Fruit fly (Drosophila melanogaster) whole organism, embryonic: ENCODE measurements around the gene ATPsyngamma.

Experiments
- Ada2b ChIP-seq: fragments of 200-800 bp; sonication (Bioruptor generic); IDR thresholded peaks from 2 replicates; pipeline ENCODE4 v1.3.6; 2022; ENCODE audit warnings: missing biosample characterization, missing genetic modification characterization
- Asciz ChIP-seq: fragments of 200-800 bp; sonication (Bioruptor generic); optimal IDR thresholded peaks from 2 replicates; lab custom pipeline; 2017; ENCODE audit warnings: missing biosample characterization, mild to moderate bottlenecking, missing genetic modification characterization, missing genetic modification reagents
- B-H2 ChIP-seq: fragments of 200-800 bp; sonication (Bioruptor generic); optimal IDR thresholded peaks from 2 replicates; lab custom pipeline; 2018; ENCODE audit warnings: missing biosample characterization, mild to moderate bottlenecking, missing genetic modification characterization
- CG10543 ChIP-seq: fragments of 200-800 bp; sonication (Bioruptor generic); optimal IDR thresholded peaks from 3 replicates; lab custom pipeline; 2017; ENCODE audit warnings: missing biosample characterization, mild to moderate bottlenecking, missing genetic modification characterization, moderate library complexity
- CG1233 ChIP-seq: fragments of 200-800 bp; sonication (Bioruptor generic); optimal IDR thresholded peaks from 4 replicates; lab custom pipeline; 2018; ENCODE audit warnings: missing biosample characterization, mild to moderate bottlenecking, missing genetic modification characterization
- CG12942 ChIP-seq: fragments of 200-800 bp; sonication (Bioruptor generic); optimal IDR thresholded peaks from 3 replicates; lab custom pipeline; 2016; ENCODE audit warnings: missing biosample characterization, missing genetic modification characterization
- CG14667 ChIP-seq: fragments of 200-800 bp; sonication (Bioruptor generic); IDR thresholded peaks from 2 replicates; pipeline ENCODE4 v1.3.6; 2022; ENCODE audit warnings: missing biosample characterization, missing genetic modification characterization
- CG15011 ChIP-seq: fragments of 200-800 bp; sonication (Bioruptor generic); optimal IDR thresholded peaks from 3 replicates; lab custom pipeline; 2018; ENCODE audit warnings: missing biosample characterization, mild to moderate bottlenecking, missing genetic modification characterization
- CG15073 ChIP-seq: fragments of 200-800 bp; sonication (Bioruptor generic); optimal IDR thresholded peaks from 2 replicates; lab custom pipeline; 2016; ENCODE audit warnings: missing biosample characterization, missing genetic modification characterization
- CG1603 ChIP-seq: fragments of 200-800 bp; sonication (Bioruptor generic); optimal IDR thresholded peaks from 2 replicates; lab custom pipeline; 2019; ENCODE audit warnings: missing biosample characterization, mild to moderate bottlenecking, missing genetic modification characterization, moderate library complexity
- CG18764 ChIP-seq: fragments of 200-800 bp; sonication (Bioruptor generic); optimal IDR thresholded peaks from 3 replicates; lab custom pipeline; 2016; ENCODE audit warnings: missing biosample characterization, missing genetic modification characterization
- CG31388 ChIP-seq: fragments of 200-800 bp; sonication (Bioruptor generic); optimal IDR thresholded peaks from 2 replicates; lab custom pipeline; 2016; ENCODE audit warnings: missing biosample characterization, missing genetic modification characterization
- CG3163 ChIP-seq: fragments of 200-800 bp; sonication (Bioruptor generic); optimal IDR thresholded peaks from 3 replicates; lab custom pipeline; 2016; ENCODE audit warnings: missing biosample characterization, missing genetic modification characterization
- CG3407 ChIP-seq: fragments of 200-800 bp; sonication (Bioruptor generic); optimal IDR thresholded peaks from 2 replicates; lab custom pipeline; 2018; ENCODE audit warnings: missing biosample characterization, mild to moderate bottlenecking, missing genetic modification characterization
- CG3838 ChIP-seq: fragments of 200-800 bp; sonication (Bioruptor generic); optimal IDR thresholded peaks from 3 replicates; lab custom pipeline; 2016; ENCODE audit warnings: missing biosample characterization, missing genetic modification characterization
- CG43689 ChIP-seq: fragments of 200-800 bp; sonication (Bioruptor generic); IDR thresholded peaks from 2 replicates; pipeline ENCODE4 v1.3.6; 2022; ENCODE audit warnings: missing biosample characterization, missing genetic modification characterization
- CG4404 ChIP-seq: fragments of 200-800 bp; sonication (Bioruptor generic); IDR thresholded peaks from 2 replicates; pipeline ENCODE4 v1.3.6; 2022; ENCODE audit warnings: missing biosample characterization, missing genetic modification characterization
- CG9215 ChIP-seq: fragments of 200-800 bp; sonication (Bioruptor generic); IDR thresholded peaks from 2 replicates; pipeline ENCODE4 v1.3.6; 2022; ENCODE audit warnings: missing biosample characterization, missing genetic modification characterization
- CG9609 ChIP-seq: fragments of 200-800 bp; sonication (Bioruptor generic); optimal IDR thresholded peaks from 3 replicates; lab custom pipeline; 2016; ENCODE audit warnings: missing biosample characterization, missing genetic modification characterization
- CTCF ChIP-seq: fragments of 200-800 bp; sonication (Bioruptor generic); optimal IDR thresholded peaks from 2 replicates; lab custom pipeline; 2017; ENCODE audit warnings: missing biosample characterization, mild to moderate bottlenecking, missing genetic modification characterization, moderate library complexity
- Chrac-16 ChIP-seq: fragments of 200-800 bp; sonication (Bioruptor generic); optimal IDR thresholded peaks from 3 replicates; lab custom pipeline; 2016; ENCODE audit warnings: missing biosample characterization, missing genetic modification characterization
- D ChIP-seq, 2 experiments: fragments of 200-800 bp in 1 of 2; fragments of >200 bp in 1 of 2; sonication (Bioruptor generic) in 1 of 2; optimal IDR thresholded peaks; 2 replicates in 1 of 2; 3 replicates in 1 of 2; lab custom pipeline; 2017; ENCODE audit warnings: mild to moderate bottlenecking in 1 of 2, missing biosample characterization in 1 of 2, missing genetic modification characterization in 1 of 2, missing genetic modification reagents in 1 of 2
- Dbx ChIP-seq: fragments of 200-800 bp; sonication (Bioruptor generic); IDR thresholded peaks from 3 replicates; pipeline ENCODE4 v1.3.6; 2022; ENCODE audit warnings: missing biosample characterization, missing genetic modification characterization
- Dip2 ChIP-seq: fragments of 200-800 bp; sonication (Bioruptor generic); IDR thresholded peaks from 2 replicates; pipeline ENCODE4 v1.3.6; 2022; ENCODE audit warnings: missing biosample characterization, missing genetic modification characterization
- Dip3 ChIP-seq: fragments of 200-800 bp; sonication (Bioruptor generic); optimal IDR thresholded peaks from 3 replicates; lab custom pipeline; 2016; ENCODE audit warnings: missing biosample characterization, missing genetic modification characterization
- Dp ChIP-seq: fragments of 200-800 bp; sonication (Bioruptor generic); optimal IDR thresholded peaks from 2 replicates; lab custom pipeline; 2018; ENCODE audit warnings: missing biosample characterization, mild to moderate bottlenecking, missing genetic modification characterization, moderate library complexity
- Fer1 ChIP-seq: fragments of 200-800 bp; sonication (Bioruptor generic); optimal IDR thresholded peaks from 2 replicates; lab custom pipeline; 2017; ENCODE audit warnings: missing biosample characterization, mild to moderate bottlenecking, missing genetic modification characterization
- Gug ChIP-seq: fragments of 200-800 bp; sonication (Bioruptor generic); IDR thresholded peaks from 4 replicates; pipeline ENCODE4 v1.3.6; 2022; ENCODE audit warnings: missing biosample characterization, missing genetic modification characterization
- HLH54F ChIP-seq: fragments of 200-800 bp; sonication (Bioruptor generic); optimal IDR thresholded peaks from 3 replicates; lab custom pipeline; 2016; ENCODE audit warnings: missing biosample characterization, missing genetic modification characterization
- Hr39 ChIP-seq: fragments of >200 bp; optimal IDR thresholded peaks from 2 replicates; lab custom pipeline; 2017
- Optix ChIP-seq: fragments of 200-800 bp; sonication (Bioruptor generic); IDR thresholded peaks from 3 replicates; pipeline ENCODE4 v1.3.6; 2022; ENCODE audit warnings: missing biosample characterization, missing genetic modification characterization
- Rfx ChIP-seq: fragments of 200-800 bp; sonication (Bioruptor generic); IDR thresholded peaks from 2 replicates; pipeline ENCODE4 v1.3.6; 2022; ENCODE audit warnings: missing biosample characterization, missing genetic modification characterization
- Sry-δ ChIP-seq: fragments of 200-800 bp; sonication (Bioruptor generic); optimal IDR thresholded peaks from 2 replicates; lab custom pipeline; 2016; ENCODE audit warnings: missing biosample characterization, missing genetic modification characterization
- amos ChIP-seq: fragments of 200-800 bp; sonication (Bioruptor generic); IDR thresholded peaks from 2 replicates; pipeline ENCODE4 v1.3.6; 2022; ENCODE audit warnings: missing biosample characterization, missing genetic modification characterization; ENCODE audit not compliant: partially characterized antibody
- ara ChIP-seq: fragments of 200-800 bp; sonication (Bioruptor generic); IDR thresholded peaks from 2 replicates; pipeline ENCODE4 v1.3.6; 2022; ENCODE audit warnings: missing biosample characterization, missing genetic modification characterization
- bcd ChIP-seq: fragments of 200-800 bp; sonication (Bioruptor generic); optimal IDR thresholded peaks from 2 replicates; lab custom pipeline; 2017; ENCODE audit warnings: missing biosample characterization, mild to moderate bottlenecking, missing genetic modification characterization
- bigmax ChIP-seq: fragments of 200-800 bp; sonication (Bioruptor generic); optimal IDR thresholded peaks from 2 replicates; lab custom pipeline; 2018; ENCODE audit warnings: missing biosample characterization, mild to moderate bottlenecking, missing genetic modification characterization
- bsh ChIP-seq, 2 experiments: fragments of 200-800 bp; sonication (Bioruptor generic); optimal IDR thresholded peaks; 2 replicates each; lab custom pipeline; 2017 to 2018; ENCODE audit warnings: mild to moderate bottlenecking in 2 of 2, missing biosample characterization in 2 of 2, missing genetic modification characterization in 2 of 2, moderate library complexity in 1 of 2
- btn ChIP-seq: fragments of 200-800 bp; sonication (Bioruptor generic); optimal IDR thresholded peaks from 2 replicates; lab custom pipeline; 2016; ENCODE audit warnings: missing biosample characterization, missing genetic modification characterization
- corto ChIP-seq: fragments of 200-800 bp; sonication (Bioruptor generic); optimal IDR thresholded peaks from 2 replicates; lab custom pipeline; 2016; ENCODE audit warnings: missing biosample characterization, mild to moderate bottlenecking, missing genetic modification characterization, moderate library complexity
- da ChIP-seq: fragments of 200-800 bp; sonication (Bioruptor generic); optimal IDR thresholded peaks from 2 replicates; lab custom pipeline; 2016; ENCODE audit warnings: missing biosample characterization, missing genetic modification characterization
- danr ChIP-seq: fragments of 200-800 bp; sonication (Bioruptor generic); IDR thresholded peaks from 2 replicates; pipeline ENCODE4 v1.3.6; 2022; ENCODE audit warnings: missing biosample characterization, missing genetic modification characterization
- gcm2 ChIP-seq: fragments of 200-800 bp; sonication (Bioruptor generic); optimal IDR thresholded peaks from 2 replicates; lab custom pipeline; 2016; ENCODE audit warnings: missing biosample characterization, missing genetic modification characterization
- grn ChIP-seq: fragments of 200-800 bp; sonication (Bioruptor generic); optimal IDR thresholded peaks from 3 replicates; lab custom pipeline; 2017; ENCODE audit warnings: missing biosample characterization, missing genetic modification characterization
- gsb-n ChIP-seq: fragments of 200-800 bp; sonication (Bioruptor generic); optimal IDR thresholded peaks from 3 replicates; lab custom pipeline; 2018; ENCODE audit warnings: missing biosample characterization, mild to moderate bottlenecking, missing genetic modification characterization
- nerfin-2 ChIP-seq: fragments of 200-800 bp; sonication (Bioruptor generic); IDR thresholded peaks from 2 replicates; pipeline ENCODE4 v1.3.6; 2022; ENCODE audit warnings: missing biosample characterization, missing genetic modification characterization; ENCODE audit not compliant: partially characterized antibody
- otp ChIP-seq: fragments of 200-800 bp; sonication (Bioruptor generic); IDR thresholded peaks from 3 replicates; pipeline ENCODE4, ENCODE4 v1.3.6; 2022; ENCODE audit warnings: missing biosample characterization, missing genetic modification characterization
- pzg ChIP-seq: fragments of 200-800 bp; sonication (Bioruptor generic); optimal IDR thresholded peaks from 3 replicates; lab custom pipeline; 2018; ENCODE audit warnings: missing biosample characterization, mild to moderate bottlenecking, missing genetic modification characterization, moderate library complexity
- shn ChIP-seq: fragments of 200-800 bp; sonication (Bioruptor generic); optimal IDR thresholded peaks from 3 replicates; lab custom pipeline; 2016; ENCODE audit warnings: missing biosample characterization, missing genetic modification characterization
- slou ChIP-seq: fragments of 200-800 bp; sonication (Bioruptor generic); optimal IDR thresholded peaks from 3 replicates; lab custom pipeline; 2016; ENCODE audit warnings: missing biosample characterization, missing genetic modification characterization
- so ChIP-seq: fragments of 200-800 bp; sonication (Bioruptor generic); IDR thresholded peaks from 3 replicates; pipeline ENCODE4 v1.3.6; 2022; ENCODE audit warnings: missing biosample characterization, missing genetic modification characterization
- ttk ChIP-seq: fragments of 200-800 bp; sonication (Bioruptor generic); IDR thresholded peaks from 2 replicates; pipeline ENCODE4 v2.1.2; 2022; ENCODE audit warnings: missing biosample characterization, missing genetic modification characterization
- vvl ChIP-seq: fragments of 200-800 bp; sonication (Bioruptor generic); IDR thresholded peaks from 2 replicates; pipeline ENCODE4 v1.3.6; 2022; ENCODE audit warnings: missing biosample characterization, missing genetic modification characterization
- zfh1 ChIP-seq: fragments of 200-800 bp; sonication (Bioruptor generic); IDR thresholded peaks from 3 replicates; pipeline ENCODE4 v1.3.6; 2022; ENCODE audit warnings: missing biosample characterization, missing genetic modification characterization

The ATPsyngamma gene

DNA sequence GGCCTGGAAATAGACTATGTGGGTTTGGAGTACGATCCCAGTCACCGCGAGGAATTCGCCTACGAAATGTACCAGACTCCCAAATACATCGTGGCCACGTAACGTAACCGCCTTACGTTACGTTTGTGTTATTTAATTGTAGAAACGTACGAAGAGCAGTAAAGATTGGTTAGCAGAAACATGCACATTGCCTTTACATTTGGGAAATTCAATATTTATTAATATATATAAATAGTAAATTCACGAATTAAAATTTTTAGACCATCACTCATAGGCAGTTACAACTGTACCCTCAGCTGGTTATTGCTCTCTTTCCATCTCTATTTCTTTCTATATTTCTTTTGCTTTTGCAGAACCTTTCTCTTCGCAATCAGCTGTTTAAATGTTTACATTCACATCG, 11.1 kb downstream of the ATPsyngamma start, which contains the start of gene Gnpnat (continued):
- TF ChIP-seq Dbx (GFP tag; lab: Robert Waterston, UW): no peak
- no peak for TF ChIP-seq CTCF
- TF ChIP-seq zfh1: no peak
- peak; percentile 55 for TF ChIP-seq CG1233 (GFP tag; lab: Kevin White, UChicago)
- TF ChIP-seq Sry-δ (GFP tag; lab: Kevin White, UChicago): no peak
- no peak for TF ChIP-seq grn
- no peak for TF ChIP-seq CG3838 (GFP tag; lab: Kevin White, UChicago)
- TF ChIP-seq gsb-n: peak; percentile 60
- no peak for TF ChIP-seq Dp (GFP tag; lab: Kevin White, UChicago)
- TF ChIP-seq Rfx (GFP tag; lab: Robert Waterston, UW): no peak
- no peak for TF ChIP-seq Optix (GFP tag; lab: Robert Waterston, UW)
- no peak for TF ChIP-seq bigmax (GFP tag; lab: Kevin White, UChicago)
- peak; percentile 46 for TF ChIP-seq bcd (GFP tag; lab: Kevin White, UChicago)
- TF ChIP-seq CG12942 (GFP tag; lab: Kevin White, UChicago): peak; percentile 4
- no peak for TF ChIP-seq CG18764 (GFP tag; lab: Kevin White, UChicago)
- TF ChIP-seq CG15073: no peak
- TF ChIP-seq CG14667: no peak
- TF ChIP-seq nerfin-2 (GFP tag; lab: Robert Waterston, UW): no peak
- no peak for TF ChIP-seq CG9215
- TF ChIP-seq CG4404 (GFP tag; lab: Robert Waterston, UW): no peak
- TF ChIP-seq Asciz (GFP tag; lab: Kevin White, UChicago): no peak
- TF ChIP-seq btn (GFP tag; lab: Kevin White, UChicago): no peak
- no peak for TF ChIP-seq gcm2 (GFP tag; lab: Kevin White, UChicago)
- no peak for TF ChIP-seq CG9609 (GFP tag; lab: Kevin White, UChicago)
- TF ChIP-seq ara (GFP tag; lab: Robert Waterston, UW): no peak
- TF ChIP-seq slou (GFP tag; lab: Kevin White, UChicago): no peak
- TF ChIP-seq da (GFP tag; lab: Kevin White, UChicago): no peak
- no peak for TF ChIP-seq CG15011 (GFP tag; lab: Kevin White, UChicago)
- TF ChIP-seq Gug: no peak
- TF ChIP-seq CG43689 (GFP tag; lab: Robert Waterston, UW): no peak
- TF ChIP-seq D (optimal IDR thresholded peaks at IDR 0.05; lab: Kevin White, UChicago): no peak
- no peak for TF ChIP-seq D (GFP tag; optimal IDR thresholded peaks at IDR 0.05; lab: Kevin White, UChicago)
- no peak for TF ChIP-seq otp (GFP tag; lab: Robert Waterston, UW)
- peak; percentile 66 for TF ChIP-seq Fer1
- peak; percentile 57 for TF ChIP-seq corto (GFP tag; lab: Kevin White, UChicago)
- peak; percentile 74 for TF ChIP-seq CG1603 (tag; lab: Kevin White, UChicago)
- TF ChIP-seq Ada2b (GFP tag; lab: Robert Waterston, UW): no peak
- TF ChIP-seq so (GFP tag; lab: Robert Waterston, UW): no peak
- TF ChIP-seq CG31388 (GFP tag; lab: Kevin White, UChicago): no peak
- TF ChIP-seq Dip2 (GFP tag; lab: Robert Waterston, UW): no peak
- TF ChIP-seq B-H2: peak; percentile 11
- TF ChIP-seq shn (GFP tag; lab: Kevin White, UChicago): no peak
- TF ChIP-seq danr (GFP tag; lab: Robert Waterston, UW): no peak
- peak in 1 of 2 experiments; percentile 73 for TF ChIP-seq bsh (GFP tag; optimal IDR thresholded peaks at IDR 0.05; lab: Kevin White, UChicago)
- peak; percentile 31 for TF ChIP-seq CG3407 (GFP tag; lab: Kevin White, UChicago)
- no peak for TF ChIP-seq Dip3 (GFP tag; lab: Kevin White, UChicago)
- TF ChIP-seq vvl: no peak
- no peak for TF ChIP-seq CG10543 (GFP tag; lab: Kevin White, UChicago)
- TF ChIP-seq HLH54F (GFP tag; lab: Kevin White, UChicago): no peak
- no peak for TF ChIP-seq ttk
- TF ChIP-seq amos (GFP tag; lab: Robert Waterston, UW): no peak
- TF ChIP-seq pzg (GFP tag; lab: Kevin White, UChicago): no peak
- no peak for TF ChIP-seq CG3163 (GFP tag; lab: Kevin White, UChicago)
- peak; percentile 5 for TF ChIP-seq Chrac-16 (GFP tag; lab: Kevin White, UChicago)
- TF ChIP-seq Hr39 (lab: Kevin White, UChicago): no peak
